Fruit fly (Drosophila melanogaster) whole organism, prepupa: ENCODE data around the gene Gr64e.

Experiments used
- Blimp-1 ChIP-seq: fragments of 200-800 bp; sonication (Bioruptor generic); optimal IDR thresholded peaks from 3 replicates; lab custom pipeline; 2017; ENCODE audit warnings: missing biosample characterization, missing genetic modification characterization, mild to moderate bottlenecking, moderate library complexity, missing genetic modification reagents
- CG6808 ChIP-seq: fragments of 200-800 bp; sonication (Bioruptor generic); optimal IDR thresholded peaks from 3 replicates; lab custom pipeline; 2017; ENCODE audit warnings: missing biosample characterization, missing genetic modification characterization, mild to moderate bottlenecking, moderate library complexity, missing genetic modification reagents
- CG6854 ChIP-seq: fragments of 200-800 bp; sonication (Bioruptor generic); optimal IDR thresholded peaks from 2 replicates; lab custom pipeline; 2017; ENCODE audit warnings: missing biosample characterization, mild to moderate bottlenecking, missing genetic modification characterization
- CG7368 ChIP-seq: fragments of 200-800 bp; sonication (Bioruptor generic); optimal IDR thresholded peaks from 3 replicates; lab custom pipeline; 2016; ENCODE audit warnings: missing biosample characterization, missing genetic modification characterization
- Eip78C ChIP-seq: fragments of 200-800 bp; sonication (Bioruptor generic); peaks from one replicate; lab custom pipeline; 2016; ENCODE audit warnings: missing biosample characterization, missing genetic modification characterization
- Gug ChIP-seq: fragments of 200-800 bp; sonication (Bioruptor generic); IDR thresholded peaks from 2 replicates; pipeline ENCODE4 v1.3.6; 2022; ENCODE audit warnings: missing biosample characterization, missing genetic modification characterization
- Lpt ChIP-seq: fragments of 200-800 bp; sonication (Bioruptor generic); optimal IDR thresholded peaks from 3 replicates; lab custom pipeline; 2016; ENCODE audit warnings: missing biosample characterization, missing genetic modification characterization
- Sox102F ChIP-seq: fragments of 200-800 bp; sonication (Bioruptor generic); optimal IDR thresholded peaks from 2 replicates; lab custom pipeline; 2016; ENCODE audit warnings: missing biosample characterization, mild to moderate bottlenecking, missing genetic modification characterization
- cyc ChIP-seq: fragments of 200-800 bp; sonication (Bioruptor generic); optimal IDR thresholded peaks from 3 replicates; lab custom pipeline; 2016; ENCODE audit warnings: missing biosample characterization, missing genetic modification characterization

dm6 chr3L:4046289-4046688 is 14.3 kb downstream of the Gr64e start, which contains the start of gene CG1136:
- TF ChIP-seq CG6808 (GFP tag; lab: Kevin White, UChicago) (no peak), Gug (GFP tag; lab: Robert Waterston, UW) (no peak), CG6854 (no peak), Blimp-1 (no peak), cyc (GFP tag; lab: Kevin White, UChicago) (no peak), Lpt (GFP tag; lab: Kevin White, UChicago) (no peak), Sox102F (no peak), CG7368 (GFP tag; lab: Kevin White, UChicago) (no peak), Eip78C (GFP tag; lab: Kevin White, UChicago) (no peak)
